Worm (Caenorhabditis elegans): ENCODE data around the gene ubc-24.

The ubc-24 gene

DNA sequence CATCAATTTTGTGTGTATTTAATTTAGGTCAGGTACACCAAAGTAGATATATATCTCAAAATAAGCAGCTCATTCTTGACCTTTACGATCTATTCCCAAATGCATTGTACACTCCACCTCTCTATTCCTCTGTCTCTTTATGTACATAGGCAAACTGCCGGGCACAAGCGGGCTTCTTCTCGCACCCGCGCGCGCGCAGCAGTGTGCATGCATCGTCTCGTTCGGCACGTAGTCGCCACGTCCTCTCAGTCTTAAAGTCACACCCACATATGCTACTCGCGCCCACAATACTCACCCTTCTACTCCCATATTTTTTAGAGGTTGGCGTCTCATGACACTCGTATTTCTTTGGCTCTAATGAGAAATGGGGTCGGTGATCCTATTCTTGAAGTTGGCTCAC, 46.0 kb downstream of the ubc-24 start:
- TF ChIP-seq C06A6.2 (GFP tag; conservative IDR thresholded peaks at IDR 0.05), result no peak
- TF ChIP-seq cebp-1 (GFP tag; IDR thresholded peaks at IDR 0.05), result no peak
- TF ChIP-seq cebp-1 (tag; optimal IDR thresholded peaks at IDR 0.05), result no peak

DNA sequence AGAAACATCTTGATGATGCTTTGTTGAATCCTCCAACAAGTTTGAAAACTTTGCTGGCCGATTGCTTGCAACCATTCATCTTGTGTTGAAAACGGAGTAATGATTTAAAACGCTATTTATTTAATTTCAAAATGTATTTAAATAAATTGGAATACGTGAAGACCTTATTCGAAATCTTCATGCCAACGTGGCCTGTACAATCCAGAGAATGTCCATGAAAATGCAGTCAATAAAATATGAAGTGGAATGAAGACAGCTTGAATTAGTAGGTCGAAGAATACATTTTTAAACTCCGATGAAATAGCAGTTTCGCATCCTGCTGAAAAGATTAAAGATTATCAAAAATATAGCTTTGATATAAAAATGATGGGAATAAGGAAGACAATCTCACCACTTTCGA, 49.1 kb downstream of the ubc-24 start, which contains the start of gene F22B5.5:
TSS of gene F22B5.5 (minus strand) at position 101 of the 400 bp plus-strand sequence.
- TF ChIP-seq ztf-3 (GFP tag; optimal IDR thresholded peaks at IDR 0.05), result no peak
- TF ChIP-seq madf-10 (tag; optimal IDR thresholded peaks at IDR 0.05), result no peak
- no peak for TF ChIP-seq mcd-1 (GFP tag; IDR thresholded peaks at IDR 0.05)
- TF ChIP-seq xnd-1 (tag; optimal IDR thresholded peaks at IDR 0.05), result no peak

DNA sequence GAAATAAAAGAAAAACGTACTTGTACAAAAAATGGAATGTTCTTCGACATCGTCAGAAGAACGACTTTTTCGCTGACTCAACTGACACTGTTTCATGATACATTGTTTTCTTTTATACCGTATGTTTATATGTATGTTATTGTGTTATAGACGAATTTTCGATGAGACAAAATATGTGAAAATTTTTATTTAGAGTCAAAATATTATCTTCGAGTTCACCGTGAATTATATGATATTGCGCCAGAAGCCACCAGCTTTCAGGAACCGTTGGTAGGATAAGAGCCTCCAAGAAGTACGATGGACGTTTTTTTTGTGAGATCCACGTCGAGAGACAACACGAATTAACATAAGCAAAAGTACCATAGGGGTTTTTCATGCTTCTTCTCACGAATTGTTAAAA, 50.7 kb downstream of the ubc-24 start, which contains the start of gene F22B5.6:
TSS of gene F22B5.6 (minus strand) at position 101 of the 400 bp plus-strand sequence.
- TF ChIP-seq C17E4.6 (GFP tag; IDR thresholded peaks at IDR 0.05) (no peak), ceh-100 (GFP tag; IDR thresholded peaks at IDR 0.05) (no peak), rcor-1 (GFP tag; IDR thresholded peaks at IDR 0.05) (no peak), ceh-91 (GFP tag; IDR thresholded peaks at IDR 0.05) (no peak), egl-44 (GFP tag; IDR thresholded peaks at IDR 0.05) (no peak)

Data from whole organism, young adult.